Fruit fly (Drosophila melanogaster): ENCODE data around the gene CG31446.

CG31446 gene

DNA sequence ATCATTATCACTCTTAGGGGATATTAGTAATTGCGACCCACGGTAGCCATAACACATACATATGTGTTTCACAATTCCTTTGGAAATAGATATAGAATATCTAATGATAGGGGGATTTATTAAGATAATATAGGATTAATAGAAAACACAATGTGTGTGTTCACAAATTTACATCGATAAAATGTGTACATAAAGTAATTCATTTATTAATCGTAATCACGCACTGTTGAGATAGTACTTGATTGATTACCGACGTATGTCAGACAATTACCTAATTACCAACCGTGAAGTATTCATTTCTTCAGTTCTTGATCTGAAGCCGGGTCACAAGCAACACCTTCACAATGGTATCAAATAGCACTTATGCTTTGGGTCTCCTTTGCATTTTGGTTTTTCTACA is at the start of gene CG31446:
TSS of gene CG31446 (plus strand) at position 301 of the 400 bp plus-strand sequence.
- no peak for TF ChIP-seq CG17806 (tag; optimal IDR thresholded peaks at IDR 0.05)
- no peak for TF ChIP-seq CG8159 (tag; optimal IDR thresholded peaks at IDR 0.05)
- TF ChIP-seq fd96Ca (GFP tag; IDR thresholded peaks at IDR 0.05) = no peak

- TF ChIP-seq CG10348 (GFP tag; IDR thresholded peaks at IDR 0.05) = no peak
- TF ChIP-seq Ets98B (GFP tag; IDR thresholded peaks at IDR 0.05) = 0 out of 2 replicates have a peak, but pooled peaks have one; percentile 13
- no peak for TF ChIP-seq CG13204 (GFP tag; optimal IDR thresholded peaks at IDR 0.05)
- TF ChIP-seq CG15710 (tag; optimal IDR thresholded peaks at IDR 0.05) = peak; percentile 56
- TF ChIP-seq CG32121 (GFP tag; IDR thresholded peaks at IDR 0.05) = no peak
- peak; percentile 9 for TF ChIP-seq CG34367 (tag; optimal IDR thresholded peaks at IDR 0.05)
- no peak for TF ChIP-seq gl (tag; optimal IDR thresholded peaks at IDR 0.05)
- peak; percentile 36 for TF ChIP-seq CG8159 (tag; optimal IDR thresholded peaks at IDR 0.05)
- TF ChIP-seq Pif1B (GFP tag; optimal IDR thresholded peaks at IDR 0.05) = peak; percentile 10
- peak; percentile 66; the same call in 2 of the 3 replicates for TF ChIP-seq CG4496 (GFP tag; IDR thresholded peaks at IDR 0.05)
- TF ChIP-seq CG9948 (tag; optimal IDR thresholded peaks at IDR 0.05) = peak; percentile 77
- TF ChIP-seq rn (GFP tag; IDR thresholded peaks at IDR 0.05) = no peak
- TF ChIP-seq EcR (GFP tag; optimal IDR thresholded peaks at IDR 0.05) = no peak
- TF ChIP-seq fd96Ca (GFP tag; IDR thresholded peaks at IDR 0.05) = peak; percentile 57; the same call in 1 of the 3 replicates
- TF ChIP-seq CG12605 (GFP tag; IDR thresholded peaks at IDR 0.05) = no peak
- TF ChIP-seq CG17806 (tag; optimal IDR thresholded peaks at IDR 0.05) = peak; percentile 47
- TF ChIP-seq D1 (tag; optimal IDR thresholded peaks at IDR 0.05) = no peak
- TF ChIP-seq CG14655 (GFP tag; optimal IDR thresholded peaks at IDR 0.05) = peak; percentile 70
- peak; percentile 41 for TF ChIP-seq Snoo (tag; optimal IDR thresholded peaks at IDR 0.05)
- no peak for TF ChIP-seq CG8301 (tag; optimal IDR thresholded peaks at IDR 0.05)
- TF ChIP-seq Pif1A (GFP tag; optimal IDR thresholded peaks at IDR 0.05) = peak; percentile 6
These were observed 48.2 kb upstream of the CG31446 start for dm6 chr3R:15644733-15645132.

DNA sequence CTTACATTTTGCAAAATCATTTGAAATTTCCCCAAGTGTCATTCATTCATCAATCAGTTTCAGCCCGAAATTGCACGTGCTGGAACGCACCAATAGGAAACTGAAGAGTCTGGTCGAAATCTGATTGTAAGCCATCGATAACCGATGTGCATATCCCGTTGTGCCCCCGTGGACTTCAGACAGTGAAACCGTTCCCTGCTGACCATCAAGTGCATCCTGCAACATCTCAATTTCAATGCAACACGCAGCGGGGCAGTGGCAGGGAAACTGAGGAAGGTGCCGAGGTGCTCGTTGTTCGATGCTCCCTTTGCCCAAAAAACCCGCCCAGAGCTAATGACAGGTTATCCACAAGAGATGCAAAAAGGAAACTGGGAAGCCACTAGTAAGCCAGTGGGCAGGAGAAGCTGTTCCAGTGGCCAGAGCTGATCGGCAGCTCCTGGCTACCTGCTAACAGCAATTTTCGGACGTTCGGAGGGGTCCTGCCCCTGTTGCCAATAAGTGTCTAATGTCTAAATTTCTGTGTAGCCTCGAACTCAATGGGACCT is 45.9 kb upstream of the CG31446 start:
- TF ChIP-seq gl (tag; optimal IDR thresholded peaks at IDR 0.05) (no peak), Snoo (tag; optimal IDR thresholded peaks at IDR 0.05) (no peak), CG17806 (tag; optimal IDR thresholded peaks at IDR 0.05) (no peak), CG4496 (GFP tag; IDR thresholded peaks at IDR 0.05) (no peak), CG8159 (tag; optimal IDR thresholded peaks at IDR 0.05) (no peak), fd96Ca (GFP tag; IDR thresholded peaks at IDR 0.05) (no peak), rn (GFP tag; IDR thresholded peaks at IDR 0.05) (no peak), EcR (GFP tag; optimal IDR thresholded peaks at IDR 0.05) (no peak)

DNA sequence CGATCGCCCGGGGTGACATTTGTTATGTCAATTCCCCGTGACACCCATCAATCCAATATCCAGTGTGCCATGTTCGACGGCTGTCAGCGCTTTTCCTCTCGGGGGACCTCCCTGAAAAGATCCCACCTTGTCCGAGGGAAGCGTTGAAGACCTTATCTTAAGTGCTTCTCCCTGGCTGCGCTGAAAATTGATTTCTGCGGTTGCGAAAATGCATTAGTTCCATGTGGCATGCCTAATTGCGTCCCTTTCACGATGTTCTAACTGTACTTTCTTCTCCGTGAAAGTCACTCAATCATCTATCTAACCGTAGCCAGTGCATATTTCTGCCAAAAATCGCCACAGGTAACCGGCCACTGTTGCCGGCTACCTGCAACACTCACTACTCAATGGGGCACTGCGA is 44.0 kb upstream of the CG31446 start:
- TF ChIP-seq Snoo (tag; optimal IDR thresholded peaks at IDR 0.05) (no peak), EcR (GFP tag; optimal IDR thresholded peaks at IDR 0.05) (no peak), CG13204 (GFP tag; optimal IDR thresholded peaks at IDR 0.05) (no peak), Ets98B (GFP tag; IDR thresholded peaks at IDR 0.05) (no peak), CG9948 (tag; optimal IDR thresholded peaks at IDR 0.05) (no peak), CG17806 (tag; optimal IDR thresholded peaks at IDR 0.05) (no peak), CG4496 (GFP tag; IDR thresholded peaks at IDR 0.05) (no peak), CG32121 (GFP tag; IDR thresholded peaks at IDR 0.05) (no peak), rn (GFP tag; IDR thresholded peaks at IDR 0.05) (no peak)

DNA sequence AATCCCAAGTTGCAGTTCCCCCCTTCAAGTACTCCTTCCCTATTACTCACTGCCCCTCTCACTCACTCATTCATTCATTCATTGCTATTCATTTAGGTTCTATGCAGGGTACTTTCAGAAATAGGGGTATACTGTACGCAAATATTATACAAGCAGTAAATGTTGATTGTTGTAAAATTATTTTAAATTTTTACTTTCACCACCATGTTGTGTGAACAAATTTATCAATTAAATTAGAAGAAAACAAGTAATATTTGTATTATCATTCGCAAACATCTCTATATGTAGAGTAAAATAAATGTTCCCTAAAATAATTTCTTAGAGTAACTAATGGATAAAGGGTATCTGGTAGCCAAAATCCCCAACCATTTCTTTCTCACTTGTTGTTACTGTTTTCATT is 42.6 kb upstream of the CG31446 start:
- TF ChIP-seq CG8301 (tag; optimal IDR thresholded peaks at IDR 0.05) (peak; percentile 57), CG34367 (tag; optimal IDR thresholded peaks at IDR 0.05) (peak; percentile 74), CG13204 (GFP tag; optimal IDR thresholded peaks at IDR 0.05) (no peak), CG15710 (tag; optimal IDR thresholded peaks at IDR 0.05) (peak; percentile 79), CG14655 (GFP tag; optimal IDR thresholded peaks at IDR 0.05) (peak; percentile 57), CG12605 (GFP tag; IDR thresholded peaks at IDR 0.05) (no peak), CG17806 (tag; optimal IDR thresholded peaks at IDR 0.05) (peak; percentile 69), D1 (tag; optimal IDR thresholded peaks at IDR 0.05) (peak; percentile 30), Pif1A (GFP tag; optimal IDR thresholded peaks at IDR 0.05) (peak; percentile 19), Snoo (tag; optimal IDR thresholded peaks at IDR 0.05) (no peak), fd96Ca (GFP tag; IDR thresholded peaks at IDR 0.05) (no peak), gl (tag; optimal IDR thresholded peaks at IDR 0.05) (no peak), CG9948 (tag; optimal IDR thresholded peaks at IDR 0.05) (peak; percentile 76), CG4496 (GFP tag; IDR thresholded peaks at IDR 0.05) (0 out of 3 replicates have a peak, but pooled peaks have one; percentile 34), Ets98B (GFP tag; IDR thresholded peaks at IDR 0.05) (no peak), Pif1B (GFP tag; optimal IDR thresholded peaks at IDR 0.05) (no peak), CG32121 (GFP tag; IDR thresholded peaks at IDR 0.05) (no peak), CG8159 (tag; optimal IDR thresholded peaks at IDR 0.05) (peak; percentile 83), CG10348 (GFP tag; IDR thresholded peaks at IDR 0.05) (no peak), rn (GFP tag; IDR thresholded peaks at IDR 0.05) (no peak), EcR (GFP tag; optimal IDR thresholded peaks at IDR 0.05) (no peak)

DNA sequence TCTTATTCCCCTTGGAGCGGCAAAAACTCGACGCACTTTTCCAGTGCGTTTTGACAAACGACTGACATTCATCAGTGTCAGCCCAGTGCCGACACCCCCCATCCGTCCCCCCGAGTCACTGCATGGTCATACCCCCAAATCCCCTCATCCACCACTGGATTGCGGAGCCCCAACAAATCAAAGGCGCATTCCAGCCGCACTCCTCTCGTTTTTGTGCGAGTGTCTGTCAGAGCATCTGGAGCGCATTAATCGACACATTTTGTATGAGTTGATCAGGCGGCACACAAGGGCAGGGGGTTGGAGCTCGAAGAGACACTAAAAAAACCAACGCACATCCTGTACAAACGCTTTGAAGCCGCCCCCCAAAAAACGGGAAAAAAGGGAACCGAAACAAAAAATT is 42.2 kb upstream of the CG31446 start:
- TF ChIP-seq CG4496 (GFP tag; IDR thresholded peaks at IDR 0.05) = 0 out of 3 replicates have a peak, but pooled peaks have one; percentile 3
- no peak for TF ChIP-seq Pif1A (GFP tag; optimal IDR thresholded peaks at IDR 0.05)

Data from whole organism, pupa.